Fruit fly (Drosophila melanogaster): Measurements from ENCODE around the gene Dyrk2.

- TF ChIP-seq psq (optimal IDR thresholded peaks at IDR 0.05): no peak
- no peak for TF ChIP-seq usp (GFP tag; optimal IDR thresholded peaks at IDR 0.05)
- no peak for TF ChIP-seq Dll (optimal IDR thresholded peaks at IDR 0.05)
- no peak for TF ChIP-seq pan (optimal IDR thresholded peaks at IDR 0.05)
Observed at dm6 chr2L:14237510-14238277, 3.8 kb upstream of the Dyrk2 start.
